Worm (Caenorhabditis elegans): ENCODE results near the gene col-111.
A peak's percentile ranks its signal among the peaks of the same experiment; 100 is the strongest.

DNA sequence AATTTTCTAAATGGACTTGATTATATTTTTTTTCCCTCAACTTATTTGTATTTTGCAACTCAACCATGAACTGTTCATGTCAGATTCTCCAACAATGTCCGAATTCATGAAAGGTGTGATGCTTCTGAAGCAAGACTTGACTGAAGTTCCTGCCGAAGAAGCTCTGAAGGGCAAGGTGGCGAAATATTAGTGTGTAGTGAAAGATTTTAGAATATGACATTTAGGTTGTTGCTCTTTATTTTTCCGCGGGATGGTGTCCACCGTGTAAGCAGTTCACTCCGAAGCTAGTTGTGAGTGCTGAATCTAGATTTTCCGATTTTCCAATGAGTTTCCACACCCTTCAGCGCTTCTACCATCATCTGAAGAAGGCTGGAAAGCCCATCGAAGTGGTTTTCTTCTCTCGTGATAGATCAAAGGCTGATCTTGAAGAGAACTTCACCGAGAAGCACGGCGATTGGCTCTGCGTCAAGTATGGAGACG is 5.4 kb downstream of the col-111 start, which contains the start of gene F29B9.5:
- no peak for TF ChIP-seq nfya-1 (tag; optimal IDR thresholded peaks at IDR 0.05; ENCODE audit: insufficient read depth)
- TF ChIP-seq skn-1 (tag; optimal IDR thresholded peaks at IDR 0.05), result no peak
- TF ChIP-seq ama-1 (optimal IDR thresholded peaks at IDR 0.05), result peak; percentile 78
- no peak for TF ChIP-seq ZK546.5 (tag; optimal IDR thresholded peaks at IDR 0.05)
- TF ChIP-seq jun-1 (tag; optimal IDR thresholded peaks at IDR 0.05), result no peak
- no peak for TF ChIP-seq nhr-28 (tag; optimal IDR thresholded peaks at IDR 0.05)
- TF ChIP-seq snpc-4 (tag; optimal IDR thresholded peaks at IDR 0.05), result no peak
- no peak for TF ChIP-seq unc-39 (tag; optimal IDR thresholded peaks at IDR 0.05)
